Worm (Caenorhabditis elegans): Measurements from ENCODE around the gene F18E3.11.

The F18E3.11 gene

ce11 chrV:7420162-7420561 is 6.9 kb downstream of the F18E3.11 start, which contains the start of gene srxa-4:
TSS of gene srxa-4 (plus strand) at chrV:7420462.
- TF ChIP-seq lin-38 (GFP tag; IDR thresholded peaks at IDR 0.05) (no peak), nhr-25 (tag; optimal IDR thresholded peaks at IDR 0.05; ENCODE audit: borderline replicate concordance, insufficient read depth) (no peak), nhr-48 (tag; optimal IDR thresholded peaks at IDR 0.05) (no peak)

ce11 chrV:7424336-7424735 is 11.1 kb downstream of the F18E3.11 start, which contains the start of gene F18E3.10:
TSS of gene F18E3.10 (minus strand) at chrV:7424436.
- no peak for TF ChIP-seq fkh-10 (GFP tag; optimal IDR thresholded peaks at IDR 0.05)
- TF ChIP-seq unc-130 (GFP tag; optimal IDR thresholded peaks at IDR 0.05) = no peak
- TF ChIP-seq unc-62 (GFP tag; optimal IDR thresholded peaks at IDR 0.05 in 1 of 2) = peak in 1 of 2 experiments; percentile 74
- no peak for TF ChIP-seq unc-62 (tag; optimal IDR thresholded peaks at IDR 0.05)

ce11 chrV:7426594-7426993 is 13.3 kb downstream of the F18E3.11 start, which contains the start of gene srw-68:
TSS of gene srw-68 (minus strand) at chrV:7426694.
- TF ChIP-seq nhr-77 (tag; optimal IDR thresholded peaks at IDR 0.05) (no peak), nhr-42 (GFP tag; IDR thresholded peaks at IDR 0.05) (no peak), zip-11 (GFP tag; IDR thresholded peaks at IDR 0.05) (no peak), lin-38 (GFP tag; IDR thresholded peaks at IDR 0.05) (no peak), daf-19 (GFP tag; conservative IDR thresholded peaks at IDR 0.05) (no peak), aly-2 (tag; optimal IDR thresholded peaks at IDR 0.05) (no peak), spr-1 (tag; optimal IDR thresholded peaks at IDR 0.05) (no peak), dmd-8 (GFP tag; IDR thresholded peaks at IDR 0.05) (no peak), lin-1 (GFP tag; IDR thresholded peaks at IDR 0.05) (no peak)

DNA sequence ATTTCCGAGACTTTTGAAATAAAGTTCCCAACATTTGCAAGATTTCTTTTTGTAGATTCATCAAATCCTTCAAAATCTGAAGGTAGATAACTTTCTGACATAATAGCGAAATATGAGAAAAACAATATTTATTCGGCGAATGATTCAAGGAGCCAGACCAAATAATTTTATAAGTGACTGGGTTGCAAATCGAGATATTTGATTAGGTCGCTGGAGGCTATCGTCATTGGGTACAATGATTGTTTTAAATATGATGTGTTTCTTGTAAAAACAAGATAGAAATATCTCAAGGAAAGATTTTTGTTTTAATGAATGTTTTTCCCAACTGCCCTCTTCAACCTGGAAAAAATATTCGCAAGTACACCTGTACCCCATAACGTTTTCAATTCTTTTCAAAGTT is 15.6 kb downstream of the F18E3.11 start, which contains the start of gene srw-69:
Gene srw-69 (minus strand): TSS at position 101 of the 400 bp plus-strand sequence.
- TF ChIP-seq ztf-7 (tag; optimal IDR thresholded peaks at IDR 0.05) = no peak
- no peak for TF ChIP-seq ceh-62 (tag; optimal IDR thresholded peaks at IDR 0.05)
- TF ChIP-seq nhr-102 (tag; optimal IDR thresholded peaks at IDR 0.05) = no peak
- no peak for TF ChIP-seq hif-1 (tag; optimal IDR thresholded peaks at IDR 0.05)
- TF ChIP-seq ZK546.5 (tag; optimal IDR thresholded peaks at IDR 0.05) = no peak
- no peak for TF ChIP-seq zip-2 (tag; optimal IDR thresholded peaks at IDR 0.05)
- no peak for TF ChIP-seq egl-27 (tag; optimal IDR thresholded peaks at IDR 0.05)
- no peak for TF ChIP-seq skn-1 (tag; optimal IDR thresholded peaks at IDR 0.05)
- TF ChIP-seq ces-1 (GFP tag; optimal IDR thresholded peaks at IDR 0.05) = no peak
- no peak for TF ChIP-seq arid-1 (GFP tag; conservative IDR thresholded peaks at IDR 0.05)
- TF ChIP-seq saeg-2 (GFP tag; IDR thresholded peaks at IDR 0.05) = no peak
- no peak for TF ChIP-seq nhr-25 (tag; optimal IDR thresholded peaks at IDR 0.05; ENCODE audit: borderline replicate concordance, insufficient read depth)
- no peak for TF ChIP-seq unc-130 (GFP tag; optimal IDR thresholded peaks at IDR 0.05)

ce11 chrV:7431016-7431415 is 17.7 kb downstream of the F18E3.11 start, which contains the start of gene srw-71:
TSS of gene srw-71 (minus strand) at chrV:7431116.
- TF ChIP-seq F26F4.8 (GFP tag; conservative IDR thresholded peaks at IDR 0.05) = no peak
- no peak for TF ChIP-seq hmg-1.1 (GFP tag; IDR thresholded peaks at IDR 0.05)
- TF ChIP-seq aha-1 (tag) = peak; percentile 11
- no peak for TF ChIP-seq D1046.2 (GFP tag; IDR thresholded peaks at IDR 0.05)

- TF ChIP-seq duxl-1 (tag; optimal IDR thresholded peaks at IDR 0.05; ENCODE audit: poor library complexity) (peak; percentile 35), set-16 (GFP tag; IDR thresholded peaks at IDR 0.05) (no peak), mes-2 (tag; optimal IDR thresholded peaks at IDR 0.05; ENCODE audit: poor library complexity, severe bottlenecking) (peak; percentile 29), mdt-29 (GFP tag; IDR thresholded peaks at IDR 0.05) (0 out of 2 replicates have a peak, but pooled peaks have one; percentile 6), snpc-4 (tag; optimal IDR thresholded peaks at IDR 0.05) (no peak), Y5F2A.4 (GFP tag; optimal IDR thresholded peaks at IDR 0.05) (peak; percentile 29), nhr-10 (tag; optimal IDR thresholded peaks at IDR 0.05) (no peak), unc-62 (GFP tag; optimal IDR thresholded peaks at IDR 0.05 in 1 of 2) (peak in 1 of 2 experiments; percentile 74), unc-62 (tag; optimal IDR thresholded peaks at IDR 0.05) (no peak), lin-1 (GFP tag; IDR thresholded peaks at IDR 0.05) (peak; percentile 58; the same call in 1 of the 2 replicates), F37D6.2 (tag; optimal IDR thresholded peaks at IDR 0.05) (no peak), nhr-28 (tag; optimal IDR thresholded peaks at IDR 0.05) (no peak), dve-1 (tag; optimal IDR thresholded peaks at IDR 0.05; ENCODE audit: insufficient read depth) (peak; percentile 69), nhr-102 (tag; optimal IDR thresholded peaks at IDR 0.05) (peak; percentile 68), madf-9 (GFP tag; conservative IDR thresholded peaks at IDR 0.05) (no peak), lin-38 (GFP tag; IDR thresholded peaks at IDR 0.05) (peak; percentile 47)
Observed at ce11 chrV:7432441-7433146, 19.3 kb downstream of the F18E3.11 start.
